Worm (Caenorhabditis elegans): ENCODE measurements around the gene C46E10.3.

Gene C46E10.3

DNA sequence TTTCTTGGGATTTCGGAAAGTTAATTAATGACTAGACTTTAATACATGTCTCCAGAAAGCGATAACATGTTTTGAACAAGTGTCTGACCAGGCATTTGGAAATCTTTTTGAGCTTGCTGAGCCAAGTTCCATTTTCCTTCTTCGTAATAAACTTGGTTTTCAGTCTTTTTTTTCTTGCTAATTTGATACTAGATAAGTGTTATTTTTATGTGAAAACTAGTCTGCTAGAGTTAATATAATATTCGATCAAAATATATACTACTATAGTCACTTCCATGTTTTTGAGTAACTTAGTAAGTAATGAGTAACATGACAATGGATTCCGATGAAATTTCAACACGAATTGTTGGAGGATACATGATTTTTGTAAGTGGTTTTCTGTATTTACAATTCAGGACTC lies 11.9 kb upstream of the C46E10.3 start, which contains the start of gene srx-110:
srx-110 (plus strand) TSS at position 301 of the 400 bp plus-strand sequence.
- no peak for TF ChIP-seq ztf-28 (GFP tag; IDR thresholded peaks at IDR 0.05)
- TF ChIP-seq ceh-58 (GFP tag; IDR thresholded peaks at IDR 0.05): no peak
- no peak for TF ChIP-seq F23B12.7 (tag; optimal IDR thresholded peaks at IDR 0.05; ENCODE audit: insufficient read depth)
- no peak for TF ChIP-seq aptf-2 (GFP tag; conservative IDR thresholded peaks at IDR 0.05)
- no peak for TF ChIP-seq lin-35 (GFP tag; optimal IDR thresholded peaks at IDR 0.05)
- TF ChIP-seq F57A8.1 (GFP tag; optimal IDR thresholded peaks at IDR 0.05): no peak
- no peak for TF ChIP-seq hmg-20 (GFP tag; IDR thresholded peaks at IDR 0.05)
- no peak for TF ChIP-seq F37B4.10 (GFP tag; IDR thresholded peaks at IDR 0.05)
- TF ChIP-seq lag-1 (GFP tag; IDR thresholded peaks at IDR 0.05): no peak
- TF ChIP-seq B0261.1 (tag; optimal IDR thresholded peaks at IDR 0.05): no peak
- no peak for TF ChIP-seq T26A5.8 (tag; optimal IDR thresholded peaks at IDR 0.05)
- no peak for TF ChIP-seq pha-4 (tag; optimal IDR thresholded peaks at IDR 0.05)
- no peak for TF ChIP-seq sea-2 (GFP tag; IDR thresholded peaks at IDR 0.05)
- no peak for TF ChIP-seq ztf-26 (tag; optimal IDR thresholded peaks at IDR 0.05)
- TF ChIP-seq let-607 (tag; optimal IDR thresholded peaks at IDR 0.05): no peak
- no peak for TF ChIP-seq repo-1 (tag; optimal IDR thresholded peaks at IDR 0.05)
- TF ChIP-seq cebp-1 (GFP tag; IDR thresholded peaks at IDR 0.05): no peak
- no peak for TF ChIP-seq cebp-1 (tag; optimal IDR thresholded peaks at IDR 0.05)

DNA sequence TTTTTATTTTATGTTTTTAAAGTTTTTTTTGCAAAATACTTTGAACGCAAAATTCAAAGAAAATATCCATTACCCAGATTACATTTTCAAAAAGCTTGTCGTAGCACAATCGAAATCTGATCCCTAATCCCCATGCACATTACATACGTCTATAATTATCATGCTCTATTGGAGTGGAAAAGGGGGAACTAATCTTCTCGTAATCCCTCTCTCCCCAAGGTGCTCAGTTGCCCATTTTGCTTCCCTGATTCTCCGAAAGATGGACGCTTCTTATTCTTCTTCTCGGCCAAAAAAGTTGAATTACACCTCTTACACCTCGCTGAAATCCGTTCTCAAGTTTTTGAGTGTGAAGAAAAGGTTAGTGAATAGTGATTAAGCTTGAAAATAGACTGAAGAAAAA lies 10.1 kb upstream of the C46E10.3 start, which contains the start of gene fbxc-53:
fbxc-53 (plus strand) TSS at position 245 of the 400 bp plus-strand sequence.
- no peak for TF ChIP-seq egrh-3 (GFP tag; IDR thresholded peaks at IDR 0.05)
- no peak for TF ChIP-seq lir-1 (GFP tag; conservative IDR thresholded peaks at IDR 0.05)
- no peak for TF ChIP-seq C06A6.2 (GFP tag; conservative IDR thresholded peaks at IDR 0.05)

DNA sequence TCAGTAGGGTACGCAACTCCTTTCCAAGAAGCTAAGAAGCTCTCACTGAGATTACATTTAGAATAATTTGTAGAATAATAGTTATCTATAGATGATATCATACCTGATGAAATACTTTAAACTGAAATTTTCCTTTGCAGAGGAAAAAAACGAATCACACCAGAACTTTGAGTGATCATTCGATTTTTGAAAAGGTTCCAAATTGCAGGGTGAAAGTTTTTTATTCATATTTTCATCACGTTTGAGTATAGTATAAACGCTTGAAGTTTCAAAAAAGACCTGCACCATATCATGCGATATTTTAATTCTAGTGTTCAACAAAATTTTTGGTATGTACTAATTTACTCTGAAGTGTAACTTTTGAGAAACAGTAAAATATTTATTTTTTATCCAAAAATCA lies 6.5 kb upstream of the C46E10.3 start, which contains the start of gene srh-100:
srh-100 (minus strand) TSS at position 101 of the 400 bp plus-strand sequence.
- TF ChIP-seq zfh-2 (GFP tag; conservative IDR thresholded peaks at IDR 0.05) (no peak), lag-1 (GFP tag; IDR thresholded peaks at IDR 0.05) (no peak), T26A5.8 (tag; optimal IDR thresholded peaks at IDR 0.05) (no peak), rec-8 (tag; optimal IDR thresholded peaks at IDR 0.05) (no peak), F33H1.4 (GFP tag; IDR thresholded peaks at IDR 0.05) (no peak), nhr-179 (tag; optimal IDR thresholded peaks at IDR 0.05) (no peak), ztf-28 (GFP tag; IDR thresholded peaks at IDR 0.05) (no peak), aptf-3 (GFP tag; IDR thresholded peaks at IDR 0.05) (no peak), F57A8.1 (GFP tag; optimal IDR thresholded peaks at IDR 0.05) (no peak), madf-8 (GFP tag; conservative IDR thresholded peaks at IDR 0.05) (no peak), atf-7 (tag; optimal IDR thresholded peaks at IDR 0.05) (no peak), lin-54 (GFP tag; optimal IDR thresholded peaks at IDR 0.05) (no peak), dpff-1 (tag; optimal IDR thresholded peaks at IDR 0.05) (no peak)

DNA sequence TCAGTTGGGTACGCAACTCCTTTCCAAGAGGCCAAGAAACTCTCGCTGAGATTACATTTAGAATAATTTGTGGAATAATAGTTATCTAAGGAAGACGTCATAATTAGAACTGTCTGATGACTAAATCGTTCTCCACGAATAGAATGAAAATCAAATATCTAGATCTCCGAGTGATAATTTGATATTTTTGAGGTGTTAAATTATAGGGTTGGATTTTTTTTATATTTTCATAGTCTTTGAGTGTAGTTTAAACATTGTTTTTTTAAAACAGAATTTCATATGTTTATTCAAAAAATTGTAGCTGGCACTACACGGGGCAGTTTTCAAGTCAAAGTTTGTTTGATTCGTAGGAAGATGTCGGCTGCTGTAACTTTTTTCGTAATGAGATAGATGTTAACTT lies 4.7 kb upstream of the C46E10.3 start, which contains the start of gene srh-99:
srh-99 (minus strand) TSS at position 101 of the 400 bp plus-strand sequence.
- TF ChIP-seq tlf-1 (GFP tag; optimal IDR thresholded peaks at IDR 0.05) (no peak), Y53G8AR.9 (GFP tag; conservative IDR thresholded peaks at IDR 0.05) (no peak), ceh-79 (tag; optimal IDR thresholded peaks at IDR 0.05) (no peak), ceh-58 (GFP tag; IDR thresholded peaks at IDR 0.05) (no peak), ztf-22 (GFP tag; optimal IDR thresholded peaks at IDR 0.05) (no peak), hlh-26 (GFP tag; conservative IDR thresholded peaks at IDR 0.05) (no peak), unc-62 (GFP tag; optimal IDR thresholded peaks at IDR 0.05) (no peak), sptf-2 (GFP tag; optimal IDR thresholded peaks at IDR 0.05) (no peak), snpc-1.1 (tag; optimal IDR thresholded peaks at IDR 0.05; ENCODE audit: insufficient read depth) (no peak)

Measured in whole organism, young adult.